Worm (Caenorhabditis elegans) whole organism, late embryonic: Measurements from ENCODE around the gene best-16.

Experiments
- ceh-22 ChIP-seq: sonication (generic microtip); optimal IDR thresholded peaks from 2 replicates; lab custom pipeline; 2017; ENCODE audit warnings: missing biosample characterization, missing genetic modification characterization
- fkh-10 ChIP-seq: fragments of 150-350 bp; optimal IDR thresholded peaks from 2 replicates; lab custom pipeline; 2014; ENCODE audit warnings: missing biosample characterization, missing genetic modification reagents, missing genetic modification characterization
- hlh-13 ChIP-seq: fragments of 200-800 bp; sonication (Bioruptor generic); optimal IDR thresholded peaks from 2 replicates; lab custom pipeline; 2018; ENCODE audit warnings: mild to moderate bottlenecking, missing genetic modification characterization, missing compliant biosample characterization
- nhr-11 ChIP-seq: fragments of 150-350 bp; optimal IDR thresholded peaks from 2 replicates; lab custom pipeline; 2014; ENCODE audit warnings: missing biosample characterization, missing genetic modification characterization
- pha-4 ChIP-seq: fragments of 150-350 bp; optimal IDR thresholded peaks from 2 replicates; lab custom pipeline; 2018; ENCODE audit warnings: missing biosample characterization, missing genetic modification reagents, missing genetic modification characterization
- pqm-1 ChIP-seq: sonication (generic microtip); optimal IDR thresholded peaks from 2 replicates; lab custom pipeline; 2016; ENCODE audit warnings: missing genetic modification characterization, missing compliant biosample characterization

DNA sequence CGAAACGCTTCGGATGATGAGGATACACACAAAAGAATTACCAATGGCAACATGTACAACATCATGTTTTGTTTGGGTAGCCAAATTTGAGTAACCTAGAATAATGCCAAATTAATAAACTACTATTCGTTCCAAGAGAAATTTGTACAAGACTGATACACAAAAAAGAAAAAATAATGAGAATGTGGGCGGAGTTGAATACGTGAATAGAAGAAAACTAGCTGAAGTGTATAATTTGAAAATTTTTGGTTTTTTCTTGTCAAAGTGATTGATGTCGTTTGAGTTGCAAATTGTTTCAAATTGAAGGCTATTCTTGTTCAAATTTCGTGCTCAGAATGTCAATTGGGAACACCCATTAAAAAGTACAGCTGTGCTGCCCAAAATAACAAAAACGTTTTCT, 3.9 kb downstream of the best-16 start, which contains the start of gene R13A1.5:
- no peak for TF ChIP-seq hlh-13 (GFP tag; lab: Kevin White, UChicago)
- TF ChIP-seq pqm-1 (tag; lab: Kevin White, UChicago), result no peak
- no peak for TF ChIP-seq pha-4
- TF ChIP-seq nhr-11 (tag; lab: Kevin White, UChicago), result no peak
- no peak for TF ChIP-seq fkh-10 (GFP tag; lab: Kevin White, UChicago)
- TF ChIP-seq ceh-22 (tag; lab: Kevin White, UChicago), result no peak
